Worm (Caenorhabditis elegans) whole organism, midembryonic: Measurements from ENCODE around the gene suex-1.

Experiments used
- T22C8.4 ChIP-seq: fragments of 200-800 bp; sonication (Bioruptor generic); IDR thresholded peaks from 2 replicates; pipeline ENCODE4 v1.3.6; 2022; ENCODE audit warnings: missing genetic modification characterization, missing compliant biosample characterization
- cog-1 ChIP-seq: sonication (generic microtip); optimal IDR thresholded peaks from 2 replicates; lab custom pipeline; 2016; ENCODE audit warnings: missing genetic modification characterization, missing compliant biosample characterization
- flt-1 ChIP-seq: fragments of 200-800 bp; sonication (Bioruptor generic); IDR thresholded peaks from 2 replicates; pipeline ENCODE4 v1.3.6; 2022; ENCODE audit warnings: missing genetic modification characterization, missing compliant biosample characterization
- klf-2 ChIP-seq: fragments of 200-800 bp; sonication (Bioruptor generic); conservative IDR thresholded peaks from 2 replicates; pipeline ENCODE4 v1.3.6; 2022; ENCODE audit warnings: missing genetic modification reagents, missing genetic modification characterization, missing compliant biosample characterization
- med-1 ChIP-seq: sonication (generic microtip); optimal IDR thresholded peaks from 2 replicates; lab custom pipeline; 2017; ENCODE audit warnings: missing genetic modification characterization, mild to moderate bottlenecking, missing compliant biosample characterization, antibody characterized with exemption, missing genetic modification reagents; ENCODE audit not compliant: insufficient read depth
- ref-1 ChIP-seq: fragments of 200-800 bp; sonication (Bioruptor generic); conservative IDR thresholded peaks from 2 replicates; pipeline ENCODE4 v1.3.6; 2022; ENCODE audit warnings: missing genetic modification reagents, missing genetic modification characterization, missing compliant biosample characterization
- tab-1 ChIP-seq: fragments of 200-800 bp; sonication (Bioruptor generic); IDR thresholded peaks from 2 replicates; pipeline ENCODE4 v1.3.6; 2022; ENCODE audit warnings: missing genetic modification characterization, missing compliant biosample characterization
- ztf-23 ChIP-seq: fragments of 200-800 bp; sonication (Bioruptor generic); IDR thresholded peaks from 2 replicates; pipeline ENCODE4 v1.3.6; 2022; ENCODE audit warnings: missing genetic modification reagents, missing genetic modification characterization, missing compliant biosample characterization
- ztf-29 ChIP-seq: fragments of 200-800 bp; sonication (Bioruptor generic); IDR thresholded peaks from 2 replicates; pipeline ENCODE4 v1.3.6; 2022; ENCODE audit warnings: missing genetic modification reagents, missing genetic modification characterization, missing compliant biosample characterization

The suex-1 gene

DNA sequence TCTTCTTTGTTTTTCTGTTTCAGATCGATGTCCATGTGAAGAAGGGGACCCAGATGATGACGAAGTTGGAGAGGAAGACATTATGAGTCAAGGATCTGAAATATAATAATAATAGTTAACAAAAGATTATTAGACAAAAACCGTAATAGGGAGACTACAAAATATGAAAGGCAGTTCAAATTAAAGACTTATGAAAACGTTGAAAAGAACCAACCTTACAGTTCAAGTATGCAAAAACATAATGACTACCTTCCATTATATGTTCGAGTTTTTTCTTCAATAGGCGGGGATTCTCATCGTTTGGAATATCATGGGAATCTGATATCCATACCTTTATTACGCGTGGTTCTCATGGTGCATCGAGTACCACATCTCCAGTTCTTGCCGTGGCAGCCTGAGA, 35.6 kb upstream of the suex-1 start, which contains the start of gene hlh-26:
Gene hlh-26 (minus strand): TSS at position 101 of the 400 bp plus-strand sequence.
- TF ChIP-seq med-1 (GFP tag; lab: Kevin White, UChicago) = no peak
- TF ChIP-seq klf-2 = no peak
- no peak for TF ChIP-seq ztf-23 (GFP tag; lab: Robert Waterston, UW)
- TF ChIP-seq ref-1 = no peak
- TF ChIP-seq T22C8.4 (GFP tag; lab: Robert Waterston, UW) = no peak
- no peak for TF ChIP-seq flt-1 (GFP tag; lab: Robert Waterston, UW)
- no peak for TF ChIP-seq ztf-29
- no peak for TF ChIP-seq cog-1 (tag; lab: Kevin White, UChicago)
- TF ChIP-seq tab-1 (GFP tag; lab: Robert Waterston, UW) = no peak

DNA sequence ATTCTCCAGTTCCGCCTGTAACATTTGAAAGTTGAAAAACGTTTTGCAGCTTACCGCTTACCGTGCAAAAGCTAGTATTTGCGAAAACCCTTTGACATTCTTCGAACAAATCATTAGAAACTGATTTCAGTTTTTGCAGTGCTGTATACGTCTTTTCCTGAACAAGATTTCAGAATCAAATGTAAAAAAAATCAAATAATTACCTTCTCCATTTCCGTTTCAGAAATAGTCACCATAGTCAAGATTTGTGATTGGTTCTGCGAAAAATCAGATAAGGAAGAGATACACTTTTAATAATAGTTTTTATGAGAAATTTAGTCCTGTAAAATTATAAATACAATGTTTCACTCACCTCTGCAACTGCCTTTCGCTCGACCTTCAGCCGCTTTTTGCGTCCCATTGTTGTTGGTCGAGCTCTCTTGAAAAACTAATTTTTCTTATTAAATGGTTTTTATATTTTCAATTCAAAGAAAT, 33.8 kb upstream of the suex-1 start, which contains the start of gene C17C3.9:
Gene C17C3.9 (minus strand): TSS at position 424 of the 474 bp plus-strand sequence.
- TF ChIP-seq tab-1 (GFP tag; lab: Robert Waterston, UW) = no peak

- TF ChIP-seq klf-2 (no peak), flt-1 (GFP tag; lab: Robert Waterston, UW) (no peak), ztf-23 (GFP tag; lab: Robert Waterston, UW) (no peak), ztf-29 (no peak), tab-1 (GFP tag; lab: Robert Waterston, UW) (no peak), med-1 (GFP tag; lab: Kevin White, UChicago) (no peak), T22C8.4 (GFP tag; lab: Robert Waterston, UW) (no peak), ref-1 (no peak), cog-1 (tag; lab: Kevin White, UChicago) (no peak)
Observed at ce11 chrII:5527841-5528240, 29.8 kb upstream of the suex-1 start, which contains the start of gene ZK177.1. ZK177.1 (plus strand) TSS chrII:5528141.

ce11 chrII:5525297-5525696, 27.2 kb upstream of the suex-1 start, which contains the start of gene tbx-35:
tbx-35 (minus strand) TSS chrII:5525397.
- TF ChIP-seq klf-2 (no peak), ztf-29 (no peak), tab-1 (GFP tag; lab: Robert Waterston, UW) (no peak), ref-1 (no peak), cog-1 (tag; lab: Kevin White, UChicago) (no peak), flt-1 (GFP tag; lab: Robert Waterston, UW) (no peak)

DNA sequence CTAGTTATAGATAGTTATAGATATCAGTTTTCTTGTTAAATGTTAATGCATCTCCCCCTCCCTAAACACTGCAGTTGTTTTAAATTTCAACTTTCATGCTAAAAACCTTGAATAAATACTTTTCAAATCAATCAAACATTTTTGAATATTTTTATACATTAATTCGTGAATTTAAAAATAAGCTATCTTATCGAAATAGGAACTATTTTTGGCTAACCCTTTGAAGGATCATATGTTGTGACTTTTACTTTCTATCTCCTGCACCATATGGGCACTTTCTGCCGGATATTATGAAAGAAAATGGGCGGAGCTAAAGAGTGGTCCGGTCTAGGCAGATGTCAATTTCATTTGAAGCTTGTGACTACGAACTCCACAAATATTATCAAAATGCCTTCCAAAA, 24.6 kb upstream of the suex-1 start, which contains the start of gene ZK177.11:
Gene ZK177.11 (plus strand): TSS at position 301 of the 400 bp plus-strand sequence.
- no peak for TF ChIP-seq klf-2
- TF ChIP-seq T22C8.4 (GFP tag; lab: Robert Waterston, UW) = no peak
- TF ChIP-seq ztf-29 = no peak
- TF ChIP-seq flt-1 (GFP tag; lab: Robert Waterston, UW) = no peak
- no peak for TF ChIP-seq ref-1
- no peak for TF ChIP-seq ztf-23 (GFP tag; lab: Robert Waterston, UW)

ce11 chrII:5521411-5521810, 23.4 kb upstream of the suex-1 start, which contains the start of gene ZK177.12:
ZK177.12 (plus strand) TSS chrII:5521711.
- no peak for TF ChIP-seq ztf-29
- TF ChIP-seq med-1 (GFP tag; lab: Kevin White, UChicago) = no peak
- no peak for TF ChIP-seq T22C8.4 (GFP tag; lab: Robert Waterston, UW)
- TF ChIP-seq flt-1 (GFP tag; lab: Robert Waterston, UW) = no peak
- no peak for TF ChIP-seq tab-1 (GFP tag; lab: Robert Waterston, UW)
- no peak for TF ChIP-seq cog-1 (tag; lab: Kevin White, UChicago)
- TF ChIP-seq ref-1 = no peak
- TF ChIP-seq klf-2 = no peak
- no peak for TF ChIP-seq ztf-23 (GFP tag; lab: Robert Waterston, UW)

ce11 chrII:5518910-5519309, 20.9 kb upstream of the suex-1 start, which contains the start of gene ZK177.2:
ZK177.2 (plus strand) TSS chrII:5519210.
- TF ChIP-seq klf-2 = no peak

DNA sequence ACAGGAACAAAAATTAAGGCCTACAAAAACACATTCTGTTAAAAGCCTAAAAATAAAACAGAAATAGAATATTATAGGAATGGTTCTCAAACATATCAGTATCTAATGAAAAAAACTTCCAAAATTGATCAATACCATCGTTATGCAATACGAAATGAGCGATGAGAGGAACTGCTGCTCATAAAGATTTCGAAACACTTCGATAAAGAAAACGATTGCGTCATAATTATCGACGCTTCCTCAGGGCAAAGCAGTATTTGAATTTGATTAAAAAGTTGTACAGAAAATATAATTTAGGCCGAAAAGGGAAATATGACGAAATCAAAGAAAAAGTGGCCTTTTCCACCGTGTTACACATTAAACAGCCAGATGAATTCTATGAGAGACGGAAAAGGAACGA, 20.0 kb upstream of the suex-1 start:
- TF ChIP-seq cog-1 (tag; lab: Kevin White, UChicago) (no peak), T22C8.4 (GFP tag; lab: Robert Waterston, UW) (no peak), tab-1 (GFP tag; lab: Robert Waterston, UW) (no peak), ztf-23 (GFP tag; lab: Robert Waterston, UW) (no peak), ztf-29 (no peak), ref-1 (no peak), med-1 (GFP tag; lab: Kevin White, UChicago) (no peak), flt-1 (GFP tag; lab: Robert Waterston, UW) (no peak), klf-2 (no peak)

ce11 chrII:5517643-5518042, 19.6 kb upstream of the suex-1 start, which contains the start of gene ZK177.9:
ZK177.9 (minus strand) TSS chrII:5517743.
- TF ChIP-seq tab-1 (GFP tag; lab: Robert Waterston, UW) (no peak), cog-1 (tag; lab: Kevin White, UChicago) (no peak), med-1 (GFP tag; lab: Kevin White, UChicago) (no peak), T22C8.4 (GFP tag; lab: Robert Waterston, UW) (no peak), klf-2 (no peak), ztf-23 (GFP tag; lab: Robert Waterston, UW) (no peak), ztf-29 (no peak), flt-1 (GFP tag; lab: Robert Waterston, UW) (no peak), ref-1 (no peak)

DNA sequence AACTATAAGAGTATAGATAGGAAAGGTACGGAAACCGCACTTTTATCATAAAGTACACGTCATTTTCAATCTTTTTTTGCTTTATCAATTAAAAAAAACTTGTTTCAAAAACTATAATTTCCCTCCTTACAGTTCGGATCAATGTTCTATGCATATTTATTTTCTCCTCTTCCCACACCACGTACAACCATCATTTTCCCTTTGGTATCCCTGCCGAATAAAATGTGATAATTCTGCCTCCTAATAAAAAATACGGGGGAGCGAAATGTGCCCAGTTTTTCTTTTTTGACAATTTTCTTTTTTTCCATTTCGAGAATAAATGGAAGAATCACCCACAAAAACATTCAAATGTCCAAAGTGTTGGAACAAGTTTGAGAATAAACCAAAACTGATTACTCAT, 17.5 kb upstream of the suex-1 start, which contains the start of gene ZK177.3:
Gene ZK177.3 (plus strand): TSS at position 301 of the 400 bp plus-strand sequence.
- TF ChIP-seq cog-1 (tag; lab: Kevin White, UChicago) (no peak), med-1 (GFP tag; lab: Kevin White, UChicago) (no peak), ztf-23 (GFP tag; lab: Robert Waterston, UW) (no peak), flt-1 (GFP tag; lab: Robert Waterston, UW) (no peak), ztf-29 (no peak), klf-2 (no peak), ref-1 (no peak), T22C8.4 (GFP tag; lab: Robert Waterston, UW) (no peak), tab-1 (GFP tag; lab: Robert Waterston, UW) (no peak)
